Fruit fly (Drosophila melanogaster) whole organism, pupa: ENCODE measurements around the gene CG13041.

Experiments
- CG13204 ChIP-seq: fragments of 200-800 bp; sonication (Bioruptor generic); optimal IDR thresholded peaks from 2 replicates; lab custom pipeline; 2018; ENCODE audit warnings: missing biosample characterization, mild to moderate bottlenecking, missing genetic modification characterization, moderate library complexity
- CG14655 ChIP-seq: fragments of 200-800 bp; sonication (Bioruptor generic); optimal IDR thresholded peaks from 3 replicates; lab custom pipeline; 2017; ENCODE audit warnings: mild to moderate bottlenecking, missing biosample characterization, missing genetic modification reagents, missing genetic modification characterization
- fd96Ca ChIP-seq: fragments of 200-800 bp; sonication (Bioruptor generic); IDR thresholded peaks from 3 replicates; pipeline ENCODE4 v1.3.6; 2022; ENCODE audit warnings: missing biosample characterization, missing genetic modification characterization

- no peak for TF ChIP-seq CG13204 (GFP tag; lab: Kevin White, UChicago)
- no peak for TF ChIP-seq CG14655 (GFP tag; lab: Kevin White, UChicago)
- TF ChIP-seq fd96Ca, result no peak
These were observed 16.2 kb downstream of the CG13041 start, which contains the start of gene CG13044 for dm6 chr3L:16303078-16303477.
